Worm (Caenorhabditis elegans): ENCODE results near the gene C13G3.12.

ce11 chrV:11004094-11004493 is 18.6 kb downstream of the C13G3.12 start:
- TF ChIP-seq tbx-2 (tag; optimal IDR thresholded peaks at IDR 0.05) (no peak), mdl-1 (tag; optimal IDR thresholded peaks at IDR 0.05) (no peak), fkh-10 (GFP tag; optimal IDR thresholded peaks at IDR 0.05) (no peak), ceh-82 (tag; optimal IDR thresholded peaks at IDR 0.05) (no peak), egl-27 (tag; optimal IDR thresholded peaks at IDR 0.05) (no peak), nhr-67 (tag; optimal IDR thresholded peaks at IDR 0.05) (no peak), ztf-4 (tag; optimal IDR thresholded peaks at IDR 0.05) (no peak), zag-1 (tag; optimal IDR thresholded peaks at IDR 0.05) (no peak)

Data from whole organism, L3 larva.